Fruit fly (Drosophila melanogaster) whole organism, embryonic: Measurements from ENCODE around the gene CG7191.

Experiments
- Aef1 ChIP-seq: fragments of 200-800 bp; sonication (Bioruptor generic); IDR thresholded peaks from 3 replicates; pipeline ENCODE4 v1.3.6; 2022; ENCODE audit warnings: missing biosample characterization, missing genetic modification characterization
- BEAF-32 ChIP-seq: fragments of 200-800 bp; sonication (Bioruptor generic); optimal IDR thresholded peaks from 3 replicates; lab custom pipeline; 2017; ENCODE audit warnings: missing biosample characterization, missing genetic modification characterization, mild to moderate bottlenecking, moderate library complexity, missing genetic modification reagents
- C15 ChIP-seq: fragments of 200-800 bp; sonication (Bioruptor generic); IDR thresholded peaks from 3 replicates; pipeline ENCODE4 v1.3.6; 2022; ENCODE audit warnings: missing biosample characterization, missing genetic modification characterization
- CG11247 ChIP-seq: fragments of 200-800 bp; sonication (Bioruptor generic); IDR thresholded peaks from 2 replicates; pipeline ENCODE4 v1.3.6; 2022; ENCODE audit warnings: missing biosample characterization, missing genetic modification characterization
- CG11456 ChIP-seq: fragments of 200-800 bp; sonication (Bioruptor generic); IDR thresholded peaks from 3 replicates; pipeline ENCODE4 v1.3.6; 2022; ENCODE audit warnings: missing biosample characterization, missing genetic modification characterization
- CG12071 ChIP-seq: fragments of 200-800 bp; sonication (Bioruptor generic); optimal IDR thresholded peaks from 3 replicates; lab custom pipeline; 2018; ENCODE audit warnings: missing biosample characterization, mild to moderate bottlenecking, missing genetic modification characterization
- CG13296 ChIP-seq: fragments of 200-800 bp; sonication (Bioruptor generic); optimal IDR thresholded peaks from 3 replicates; lab custom pipeline; 2018; ENCODE audit warnings: missing biosample characterization, mild to moderate bottlenecking, missing genetic modification characterization
- CG14965 ChIP-seq: fragments of 200-800 bp; sonication (Bioruptor generic); optimal IDR thresholded peaks from 2 replicates; lab custom pipeline; 2016; ENCODE audit warnings: missing biosample characterization, missing genetic modification characterization, borderline replicate concordance
- CG16813 ChIP-seq: fragments of 200-800 bp; sonication (Bioruptor generic); IDR thresholded peaks from 3 replicates; pipeline ENCODE4 v1.3.6; 2022; ENCODE audit warnings: missing biosample characterization, missing genetic modification characterization; ENCODE audit not compliant: partially characterized antibody
- CG16815 ChIP-seq: fragments of 200-800 bp; sonication (Bioruptor generic); optimal IDR thresholded peaks from 3 replicates; lab custom pipeline; 2017; ENCODE audit warnings: missing biosample characterization, mild to moderate bottlenecking, missing genetic modification characterization
- CG17612 ChIP-seq: fragments of 200-800 bp; sonication (Bioruptor generic); IDR thresholded peaks from 2 replicates; pipeline ENCODE4 v1.3.6; 2022; ENCODE audit warnings: missing biosample characterization, missing genetic modification characterization
- CG2202 ChIP-seq: fragments of 200-800 bp; sonication (Bioruptor generic); optimal IDR thresholded peaks from 2 replicates; lab custom pipeline; 2018; ENCODE audit warnings: missing biosample characterization, mild to moderate bottlenecking, missing genetic modification characterization
- CG34422 ChIP-seq: fragments of 200-800 bp; sonication (Bioruptor generic); IDR thresholded peaks from 3 replicates; pipeline ENCODE4 v1.3.6; 2022; ENCODE audit warnings: missing biosample characterization, missing genetic modification characterization
- CG4617 ChIP-seq: fragments of 200-800 bp; sonication (Bioruptor generic); optimal IDR thresholded peaks from 3 replicates; lab custom pipeline; 2016; ENCODE audit warnings: missing biosample characterization, missing genetic modification characterization, borderline replicate concordance
- CG4730 ChIP-seq: fragments of 200-800 bp; sonication (Bioruptor generic); IDR thresholded peaks from 2 replicates; pipeline ENCODE4 v1.3.6; 2022; ENCODE audit warnings: missing biosample characterization, missing genetic modification characterization
- CG6175 ChIP-seq: fragments of 200-800 bp; sonication (Bioruptor generic); IDR thresholded peaks from 3 replicates; pipeline ENCODE4 v1.3.6; 2022; ENCODE audit warnings: missing biosample characterization, missing genetic modification characterization
- CG9817 ChIP-seq: fragments of 200-800 bp; sonication (Bioruptor generic); optimal IDR thresholded peaks from 2 replicates; lab custom pipeline; 2018; ENCODE audit warnings: missing biosample characterization, mild to moderate bottlenecking, missing genetic modification characterization, moderate library complexity
- Dref ChIP-seq: fragments of 200-800 bp; sonication (Bioruptor generic); IDR thresholded peaks from 2 replicates; pipeline ENCODE4 v1.3.6; 2022; ENCODE audit warnings: missing biosample characterization, missing genetic modification characterization
- HmgD ChIP-seq: fragments of 200-800 bp; sonication (Bioruptor generic); optimal IDR thresholded peaks from 3 replicates; lab custom pipeline; 2016; ENCODE audit warnings: missing biosample characterization, missing genetic modification characterization
- Pdp1 ChIP-seq, 2 experiments: fragments of 200-800 bp; sonication (Bioruptor generic); optimal IDR thresholded peaks; 3 replicates each; lab custom pipeline; 2016; ENCODE audit warnings: missing biosample characterization in 2 of 2, missing genetic modification characterization in 2 of 2, mild to moderate bottlenecking in 1 of 2, moderate library complexity in 1 of 2
- Sox100B ChIP-seq: fragments of 200-800 bp; sonication (Bioruptor generic); optimal IDR thresholded peaks from 3 replicates; lab custom pipeline; 2018; ENCODE audit warnings: missing biosample characterization, mild to moderate bottlenecking, missing genetic modification characterization
- TFAM ChIP-seq: fragments of 200-800 bp; sonication (Bioruptor generic); optimal IDR thresholded peaks from 2 replicates; lab custom pipeline; 2017; ENCODE audit warnings: missing biosample characterization, missing genetic modification characterization, inconsistent platforms
- Xrp1 ChIP-seq: fragments of 200-800 bp; sonication (Bioruptor generic); IDR thresholded peaks from 2 replicates; pipeline ENCODE4 v1.3.6; 2022; ENCODE audit warnings: missing biosample characterization, missing genetic modification characterization
- ap ChIP-seq: fragments of 200-800 bp; sonication (Bioruptor generic); IDR thresholded peaks from 2 replicates; pipeline ENCODE4 v1.3.6; 2022; ENCODE audit warnings: missing biosample characterization, missing genetic modification characterization
- ase ChIP-seq: fragments of 200-800 bp; sonication (Bioruptor generic); IDR thresholded peaks from 3 replicates; pipeline ENCODE4 v1.3.6; 2022; ENCODE audit warnings: missing biosample characterization, missing genetic modification characterization
- bab2 ChIP-seq: fragments of 200-800 bp; sonication (Bioruptor generic); optimal IDR thresholded peaks from 2 replicates; lab custom pipeline; 2016; ENCODE audit warnings: missing biosample characterization, missing genetic modification characterization
- chm ChIP-seq: fragments of 200-800 bp; sonication (Bioruptor generic); IDR thresholded peaks from 2 replicates; pipeline ENCODE4 v1.3.6; 2022; ENCODE audit warnings: missing biosample characterization, missing genetic modification characterization
- crol ChIP-seq: fragments of 200-800 bp; sonication (Bioruptor generic); IDR thresholded peaks from 2 replicates; pipeline ENCODE4 v1.3.6; 2022; ENCODE audit warnings: missing biosample characterization, missing genetic modification characterization
- gce ChIP-seq: fragments of 200-800 bp; sonication (Bioruptor generic); IDR thresholded peaks from 3 replicates; pipeline ENCODE4 v1.3.6; 2022; ENCODE audit warnings: missing biosample characterization, missing genetic modification characterization
- ken ChIP-seq: fragments of 200-800 bp; sonication (Bioruptor generic); IDR thresholded peaks from 3 replicates; pipeline ENCODE4 v1.3.6; 2022; ENCODE audit warnings: missing biosample characterization, missing genetic modification characterization
- lmd ChIP-seq: fragments of 200-800 bp; sonication (Bioruptor generic); IDR thresholded peaks from 2 replicates; pipeline ENCODE4 v1.3.6; 2022; ENCODE audit warnings: missing biosample characterization, missing genetic modification characterization
- maf-S ChIP-seq: fragments of 200-800 bp; sonication (Bioruptor generic); optimal IDR thresholded peaks from 2 replicates; lab custom pipeline; 2016; ENCODE audit warnings: missing biosample characterization, missing genetic modification characterization
- pho ChIP-seq: fragments of 200-800 bp; sonication (Bioruptor generic); optimal IDR thresholded peaks from 2 replicates; lab custom pipeline; 2016; ENCODE audit warnings: missing biosample characterization, missing genetic modification characterization
- pum ChIP-seq: fragments of 200-800 bp; sonication (Bioruptor generic); optimal IDR thresholded peaks from 2 replicates; lab custom pipeline; 2016; ENCODE audit warnings: missing biosample characterization, missing genetic modification characterization
- run ChIP-seq: fragments of 200-800 bp; sonication (Bioruptor generic); optimal IDR thresholded peaks from 3 replicates; lab custom pipeline; 2018; ENCODE audit warnings: missing biosample characterization, mild to moderate bottlenecking, missing genetic modification characterization
- ssp ChIP-seq: fragments of 200-800 bp; sonication (Bioruptor generic); IDR thresholded peaks from 2 replicates; pipeline ENCODE4 v1.3.6; 2022; ENCODE audit warnings: missing biosample characterization, missing genetic modification characterization
- tap ChIP-seq: fragments of 200-800 bp; optimal IDR thresholded peaks from 3 replicates; lab custom pipeline; 2019; ENCODE audit warnings: missing biosample characterization, mild to moderate bottlenecking, missing genetic modification characterization, moderate library complexity
- tup ChIP-seq: fragments of 200-800 bp; sonication (Bioruptor generic); optimal IDR thresholded peaks from 2 replicates; lab custom pipeline; 2016; ENCODE audit warnings: missing biosample characterization, mild to moderate bottlenecking, missing genetic modification characterization, moderate library complexity
- zf30C ChIP-seq: fragments of 200-800 bp; sonication (Bioruptor generic); optimal IDR thresholded peaks from 3 replicates; lab custom pipeline; 2018; ENCODE audit warnings: missing biosample characterization, mild to moderate bottlenecking, missing genetic modification characterization

The CG7191 gene

DNA sequence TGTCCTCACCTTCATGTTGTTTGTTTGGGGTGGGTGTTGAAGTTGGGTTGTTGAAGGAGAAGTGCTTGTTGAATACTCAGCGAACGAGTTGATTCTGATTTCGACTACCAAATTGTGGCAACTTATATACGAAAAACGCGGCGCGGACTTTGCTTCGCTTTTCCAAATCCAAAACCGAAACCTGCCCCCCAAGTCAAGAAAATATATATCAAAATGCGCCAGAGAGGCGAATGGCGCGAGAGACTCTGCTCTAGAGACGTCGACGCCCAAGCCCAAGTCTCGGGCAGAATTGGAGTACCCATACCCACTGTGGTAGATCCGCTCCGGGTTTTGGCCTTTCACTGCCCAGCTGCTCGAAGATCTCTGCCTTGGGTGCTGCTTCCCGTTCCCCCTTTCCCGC lies 22.7 kb upstream of the CG7191 start, which contains the start of gene CG7214:
Gene CG7214 (minus strand): TSS at position 101 of the 400 bp plus-strand sequence.
- 0 out of 2 replicates have a peak, but pooled peaks have one; percentile 25 for TF ChIP-seq Dref (GFP tag; lab: Robert Waterston, UW)
- no peak for TF ChIP-seq zf30C (GFP tag; lab: Kevin White, UChicago)
- TF ChIP-seq Xrp1 (GFP tag; lab: Robert Waterston, UW), result no peak
- TF ChIP-seq lmd (GFP tag; lab: Robert Waterston, UW), result 0 out of 2 replicates have a peak, but pooled peaks have one; percentile 9

DNA sequence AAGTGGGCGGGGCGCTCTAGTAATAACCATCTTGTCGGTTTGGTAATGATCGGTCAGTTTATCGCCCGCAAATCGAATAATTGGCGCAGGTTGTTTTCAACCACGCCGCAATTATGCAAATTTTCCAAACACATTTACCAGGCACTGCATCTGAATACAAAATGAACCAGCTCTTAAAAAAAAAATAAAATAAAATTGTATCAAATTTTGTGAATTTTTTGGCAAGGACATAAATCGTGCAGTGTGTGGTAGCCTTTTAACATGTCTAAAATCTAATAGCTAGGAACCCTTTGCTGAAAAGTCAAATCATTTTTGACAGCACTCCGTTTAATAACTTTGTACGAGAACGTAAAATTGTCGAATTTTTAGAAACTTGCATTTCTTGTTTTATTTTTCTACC lies 20.5 kb upstream of the CG7191 start, which contains the start of gene ATPsynGL:
Gene ATPsynGL (plus strand): TSS at position 301 of the 400 bp plus-strand sequence.
- TF ChIP-seq CG16815 (GFP tag; lab: Kevin White, UChicago) (no peak), ken (GFP tag; lab: Robert Waterston, UW) (no peak), ap (GFP tag; lab: Robert Waterston, UW) (no peak), ase (GFP tag; lab: Robert Waterston, UW) (no peak), CG13296 (GFP tag; lab: Kevin White, UChicago) (no peak), CG4730 (no peak), CG9817 (tag; lab: Kevin White, UChicago) (no peak), pho (GFP tag; lab: Kevin White, UChicago) (no peak), TFAM (GFP tag; lab: Kevin White, UChicago) (no peak), maf-S (GFP tag; lab: Kevin White, UChicago) (no peak), C15 (GFP tag; lab: Robert Waterston, UW) (no peak), HmgD (GFP tag; lab: Kevin White, UChicago) (no peak)

DNA sequence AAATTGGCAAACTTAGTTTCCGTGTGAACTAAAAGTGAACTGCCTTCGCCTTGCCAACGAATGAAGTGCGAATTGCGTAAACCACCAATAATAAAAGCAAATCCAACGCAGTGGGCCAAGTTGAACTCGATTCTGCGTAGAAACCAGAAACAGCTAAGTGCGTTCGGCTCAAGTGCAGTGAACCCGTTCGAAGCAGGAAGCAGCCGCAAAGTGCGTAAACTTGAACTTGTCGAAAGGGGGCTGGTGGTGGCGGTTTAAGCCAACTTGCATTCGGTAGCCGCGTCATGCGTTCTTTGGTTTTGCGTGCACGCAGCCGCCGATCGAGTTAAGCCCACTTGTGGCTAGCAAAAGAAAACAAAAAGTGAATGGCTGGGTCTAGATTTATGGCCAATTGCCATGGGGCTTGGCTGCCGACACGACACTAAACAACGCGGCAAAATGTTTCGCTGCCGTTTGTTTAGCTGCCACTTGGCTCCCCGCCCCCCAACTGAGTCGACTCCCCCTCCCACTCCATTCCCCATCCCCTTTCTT lies 16.7 kb upstream of the CG7191 start:
- 0 out of 2 replicates have a peak, but pooled peaks have one; percentile 23 for TF ChIP-seq crol (GFP tag; lab: Robert Waterston, UW)
- no peak for TF ChIP-seq gce (GFP tag; lab: Robert Waterston, UW)
- 0 out of 2 replicates have a peak, but pooled peaks have one; percentile 16 for TF ChIP-seq CG11247
- 0 out of 3 replicates have a peak, but pooled peaks have one; percentile 6 for TF ChIP-seq CG11456 (GFP tag; lab: Robert Waterston, UW)
- peak; percentile 35; the same call in 1 of the 3 replicates for TF ChIP-seq CG6175 (GFP tag; lab: Robert Waterston, UW)

DNA sequence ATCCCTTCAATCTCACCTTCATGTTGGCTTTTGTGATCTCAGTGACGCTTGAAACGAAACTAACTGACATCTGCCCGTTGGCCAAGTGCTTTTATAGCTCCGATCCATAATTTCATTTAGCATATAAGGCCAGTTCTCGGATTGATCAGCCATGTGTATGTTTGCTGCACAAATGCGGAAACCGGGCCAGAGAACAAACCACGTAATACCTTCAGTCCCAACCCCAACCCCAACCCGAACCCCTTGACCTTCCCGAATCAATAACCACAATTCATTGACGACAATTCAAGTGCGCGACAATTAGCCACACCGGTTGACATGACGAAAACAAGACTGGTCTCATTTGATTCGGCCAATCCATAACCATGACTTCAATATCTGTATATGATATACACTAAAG lies 14.3 kb upstream of the CG7191 start, which contains the start of gene CG7203:
Gene CG7203 (minus strand): TSS at position 101 of the 400 bp plus-strand sequence.
- no peak for TF ChIP-seq CG4617 (GFP tag; lab: Kevin White, UChicago)
- no peak for TF ChIP-seq CG14965 (GFP tag; lab: Kevin White, UChicago)
- TF ChIP-seq CG16813 (GFP tag; lab: Robert Waterston, UW), result no peak
- no peak for TF ChIP-seq Pdp1 (GFP tag; optimal IDR thresholded peaks at IDR 0.05; lab: Kevin White, UChicago)
- no peak for TF ChIP-seq tup (GFP tag; lab: Kevin White, UChicago)

DNA sequence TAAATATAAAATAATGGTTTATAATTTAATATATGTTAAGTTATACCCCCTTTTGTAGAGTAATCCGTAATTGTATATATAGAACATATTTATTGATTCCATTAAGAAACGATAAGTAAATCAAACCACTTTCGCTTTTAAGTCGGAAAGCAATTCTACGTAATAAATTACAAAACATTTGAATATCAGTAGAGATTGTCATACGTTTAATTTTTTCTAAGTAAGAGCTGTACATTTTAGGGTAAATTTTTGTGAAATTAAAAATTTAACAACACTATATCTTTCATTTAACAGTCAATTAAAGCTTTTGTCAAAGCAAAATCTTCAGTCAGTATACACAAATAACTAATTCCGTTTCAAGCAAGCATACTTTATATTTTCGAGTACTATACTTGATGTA lies 13.6 kb upstream of the CG7191 start, which contains the start of gene CG46025:
Gene CG46025 (plus strand): TSS at position 301 of the 400 bp plus-strand sequence.
- TF ChIP-seq Sox100B (GFP tag; lab: Kevin White, UChicago) (no peak), chm (GFP tag; lab: Robert Waterston, UW) (no peak), CG12071 (GFP tag; lab: Kevin White, UChicago) (no peak), CG17612 (GFP tag; lab: Robert Waterston, UW) (no peak), CG34422 (GFP tag; lab: Robert Waterston, UW) (no peak), CG2202 (no peak), ssp (no peak), tap (tag; lab: Kevin White, UChicago) (no peak), bab2 (GFP tag; lab: Kevin White, UChicago) (no peak), BEAF-32 (GFP tag; lab: Kevin White, UChicago) (no peak), pum (no peak), run (tag; lab: Kevin White, UChicago) (no peak), Aef1 (GFP tag; lab: Robert Waterston, UW) (no peak)
